Fruit fly (Drosophila melanogaster): ENCODE measurements around the gene tut.
A peak's percentile ranks its signal among the peaks of the same experiment; 100 is the strongest.

Gene tut

dm6 chr3L:8177795-8178564 is 32.6 kb downstream of the tut start, which contains the start of gene Nmt (continued):
- no peak for TF ChIP-seq CG4282 (GFP tag; optimal IDR thresholded peaks at IDR 0.05)
- TF ChIP-seq slbo (GFP tag; IDR thresholded peaks at IDR 0.05) = peak; percentile 82
- TF ChIP-seq sens (GFP tag) = peak; percentile 71
- no peak for TF ChIP-seq Fer2 (tag; optimal IDR thresholded peaks at IDR 0.05)
- peak; percentile 82 for TF ChIP-seq Dll (GFP tag; IDR thresholded peaks at IDR 0.05; ENCODE audit: partially characterized antibody)
- TF ChIP-seq ase (GFP tag; IDR thresholded peaks at IDR 0.05) = no peak
- TF ChIP-seq prd (optimal IDR thresholded peaks at IDR 0.05) = no peak
- peak; percentile 51; the same call in 1 of the 3 replicates for TF ChIP-seq prd (GFP tag; IDR thresholded peaks at IDR 0.05)
- peak; percentile 85 for TF ChIP-seq amos (GFP tag; IDR thresholded peaks at IDR 0.05; ENCODE audit: partially characterized antibody)
- peak; percentile 80 for TF ChIP-seq zen2 (GFP tag; IDR thresholded peaks at IDR 0.05; ENCODE audit: partially characterized antibody)
- TF ChIP-seq luna (GFP tag; optimal IDR thresholded peaks at IDR 0.05) = no peak
- no peak for TF ChIP-seq fru (optimal IDR thresholded peaks at IDR 0.05)
- peak; percentile 46 for TF ChIP-seq CG30403 (GFP tag; optimal IDR thresholded peaks at IDR 0.05)
- peak; percentile 80 for TF ChIP-seq CG34224 (GFP tag; IDR thresholded peaks at IDR 0.05; ENCODE audit: partially characterized antibody)
- no peak for TF ChIP-seq chn (GFP tag; optimal IDR thresholded peaks at IDR 0.05)
- TF ChIP-seq hth (optimal IDR thresholded peaks at IDR 0.05) = no peak
- TF ChIP-seq CG11723 (GFP tag; optimal IDR thresholded peaks at IDR 0.05) = no peak
- no peak for TF ChIP-seq pnt (GFP tag; optimal IDR thresholded peaks at IDR 0.05)
- TF ChIP-seq CG12071 (GFP tag; optimal IDR thresholded peaks at IDR 0.05) = no peak
- no peak for TF ChIP-seq lbe (GFP tag; optimal IDR thresholded peaks at IDR 0.05)
- no peak for TF ChIP-seq oc (tag; optimal IDR thresholded peaks at IDR 0.05)
- no peak for TF ChIP-seq CG4404 (GFP tag; IDR thresholded peaks at IDR 0.05)
- peak; percentile 64 for TF ChIP-seq CG32532 (GFP tag; IDR thresholded peaks at IDR 0.05)
- TF ChIP-seq cg (GFP tag; optimal IDR thresholded peaks at IDR 0.05) = no peak
- TF ChIP-seq sima (GFP tag; optimal IDR thresholded peaks at IDR 0.05) = no peak
- peak; percentile 33 for TF ChIP-seq CG1603 (tag; optimal IDR thresholded peaks at IDR 0.05)
- no peak for TF ChIP-seq jumu (GFP tag; optimal IDR thresholded peaks at IDR 0.05)
- peak; percentile 11 for TF ChIP-seq CG2116 (GFP tag; optimal IDR thresholded peaks at IDR 0.05)
- no peak for TF ChIP-seq ttk (GFP tag; IDR thresholded peaks at IDR 0.05)
- TF ChIP-seq tx (GFP tag; optimal IDR thresholded peaks at IDR 0.05) = no peak
- no peak for TF ChIP-seq CG11456 (GFP tag; IDR thresholded peaks at IDR 0.05)
- no peak for TF ChIP-seq CG18262 (tag; optimal IDR thresholded peaks at IDR 0.05)
- no peak for TF ChIP-seq CG10543 (GFP tag; optimal IDR thresholded peaks at IDR 0.05)
- 0 out of 2 replicates have a peak, but pooled peaks have one; percentile 36 for TF ChIP-seq CG43689 (GFP tag; IDR thresholded peaks at IDR 0.05)
- peak; percentile 7 for TF ChIP-seq pho (GFP tag; optimal IDR thresholded peaks at IDR 0.05)
- no peak for TF ChIP-seq CG1647 (GFP tag; optimal IDR thresholded peaks at IDR 0.05)
- no peak for TF ChIP-seq CG7271 (tag; optimal IDR thresholded peaks at IDR 0.05)
- TF ChIP-seq ro (GFP tag; IDR thresholded peaks at IDR 0.05) = no peak
- TF ChIP-seq aop (GFP tag; IDR thresholded peaks at IDR 0.05) = no peak
- no peak for TF ChIP-seq Lhr (GFP tag; optimal IDR thresholded peaks at IDR 0.05)
- TF ChIP-seq CG15073 (GFP tag; optimal IDR thresholded peaks at IDR 0.05) = no peak
- TF ChIP-seq CG2202 (tag; optimal IDR thresholded peaks at IDR 0.05) = no peak
- no peak for TF ChIP-seq rib (GFP tag; IDR thresholded peaks at IDR 0.05)
- peak; percentile 78; the same call in 3 of the 4 replicates for TF ChIP-seq chinmo (GFP tag; IDR thresholded peaks at IDR 0.05; ENCODE audit: partially characterized antibody)
- TF ChIP-seq twi (tag; optimal IDR thresholded peaks at IDR 0.05) = no peak
- peak; percentile 68; the same call in 1 of the 3 replicates for TF ChIP-seq CG34422 (GFP tag; IDR thresholded peaks at IDR 0.05)
- no peak for TF ChIP-seq CG31365 (tag; optimal IDR thresholded peaks at IDR 0.05)
- TF ChIP-seq Ravus (GFP tag; IDR thresholded peaks at IDR 0.05) = no peak
- 0 out of 3 replicates have a peak, but pooled peaks have one; percentile 6 for TF ChIP-seq CG11695 (GFP tag; IDR thresholded peaks at IDR 0.05)
- TF ChIP-seq Sox102F (GFP tag; optimal IDR thresholded peaks at IDR 0.05) = peak; percentile 57
- TF ChIP-seq usp (GFP tag; optimal IDR thresholded peaks at IDR 0.05) = no peak

All from whole organism, embryonic.